Fruit fly (Drosophila melanogaster): Measurements from ENCODE around the gene CycT.

CycT gene

DNA sequence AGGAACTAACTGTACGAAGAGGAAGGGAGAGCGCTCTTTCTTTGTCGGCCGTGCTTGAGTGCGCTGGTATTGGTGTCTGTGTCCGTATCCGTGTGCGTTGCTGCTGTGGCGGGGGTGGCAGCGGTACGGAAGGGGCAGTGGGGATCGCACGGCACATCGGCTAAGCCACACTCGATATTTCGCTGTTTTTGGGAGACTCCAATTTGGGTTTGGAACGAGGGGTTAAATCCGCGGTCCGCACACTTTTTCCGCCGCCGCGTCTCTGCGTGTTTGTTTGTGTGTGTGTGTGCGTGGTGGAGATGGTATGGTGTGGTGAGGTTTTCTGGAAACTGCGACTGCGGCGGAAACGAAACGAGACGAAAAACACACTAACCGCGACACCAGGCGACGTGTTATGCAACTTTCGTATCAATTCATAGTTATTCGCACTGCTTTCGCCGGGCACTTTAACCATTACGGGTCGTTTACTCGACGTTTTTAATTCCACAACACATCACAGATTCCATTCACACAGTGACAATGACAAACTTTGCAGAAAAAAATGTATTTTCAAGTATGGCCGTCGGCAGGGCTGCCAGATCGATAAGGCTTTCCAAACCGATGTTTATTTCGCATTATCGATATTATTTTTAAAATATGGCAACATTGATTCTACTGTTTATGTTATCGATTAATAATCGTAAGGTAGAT is at the start of gene CycT (continued):
- TF ChIP-seq CG6689 (GFP tag; IDR thresholded peaks at IDR 0.05) (no peak), exex (tag; optimal IDR thresholded peaks at IDR 0.05) (peak; percentile 30), jigr1 (GFP tag; IDR thresholded peaks at IDR 0.05) (no peak), pho (GFP tag; optimal IDR thresholded peaks at IDR 0.05) (no peak), HHEX (GFP tag; optimal IDR thresholded peaks at IDR 0.05) (peak; percentile 66), CG12659 (GFP tag; optimal IDR thresholded peaks at IDR 0.05) (peak; percentile 94), Ets97D (GFP tag; optimal IDR thresholded peaks at IDR 0.05) (peak; percentile 97), Deaf1 (tag; optimal IDR thresholded peaks at IDR 0.05) (no peak), onecut (GFP tag; IDR thresholded peaks at IDR 0.05) (no peak), bowl (GFP tag; IDR thresholded peaks at IDR 0.05) (no peak), maf-S (GFP tag; optimal IDR thresholded peaks at IDR 0.05) (no peak), fd102C (GFP tag; optimal IDR thresholded peaks at IDR 0.05) (no peak), Optix (GFP tag; IDR thresholded peaks at IDR 0.05) (no peak), E2f1 (GFP tag; IDR thresholded peaks at IDR 0.05) (no peak), CG15011 (GFP tag; optimal IDR thresholded peaks at IDR 0.05) (no peak), CG14965 (GFP tag; optimal IDR thresholded peaks at IDR 0.05; ENCODE audit: borderline replicate concordance) (no peak), CG17385 (GFP tag; optimal IDR thresholded peaks at IDR 0.05) (peak; percentile 52), CG15479 (GFP tag; optimal IDR thresholded peaks at IDR 0.05) (peak; percentile 60), h (optimal IDR thresholded peaks at IDR 0.05) (no peak), chinmo (GFP tag; IDR thresholded peaks at IDR 0.05; ENCODE audit: partially characterized antibody) (peak; percentile 70; the same call in 1 of the 4 replicates), Fer2 (tag; optimal IDR thresholded peaks at IDR 0.05) (peak; percentile 8), tio (GFP tag; optimal IDR thresholded peaks at IDR 0.05) (no peak), CG30403 (GFP tag; optimal IDR thresholded peaks at IDR 0.05) (peak; percentile 10), Antp (GFP tag; optimal IDR thresholded peaks at IDR 0.05) (no peak), CG1602 (GFP tag; optimal IDR thresholded peaks at IDR 0.05) (no peak), grau (tag; optimal IDR thresholded peaks at IDR 0.05) (peak; percentile 41), Bdp1 (GFP tag; optimal IDR thresholded peaks at IDR 0.05) (no peak), twi (tag; optimal IDR thresholded peaks at IDR 0.05) (no peak), Rfx (GFP tag; IDR thresholded peaks at IDR 0.05) (peak; percentile 45), CG15514 (GFP tag; optimal IDR thresholded peaks at IDR 0.05) (peak; percentile 65), salm (tag; optimal IDR thresholded peaks at IDR 0.05) (peak; percentile 1), CHES-1-like (GFP tag; optimal IDR thresholded peaks at IDR 0.05) (no peak), Hr3 (GFP tag; optimal IDR thresholded peaks at IDR 0.05) (no peak), BEAF-32 (GFP tag; optimal IDR thresholded peaks at IDR 0.05) (peak; percentile 92), oc (tag; optimal IDR thresholded peaks at IDR 0.05) (no peak), cato (GFP tag; optimal IDR thresholded peaks at IDR 0.05; ENCODE audit: borderline replicate concordance) (no peak), GATAe (GFP tag; conservative IDR thresholded peaks at IDR 0.05) (no peak), Meics (GFP tag; optimal IDR thresholded peaks at IDR 0.05) (peak; percentile 63), TFAM (GFP tag; optimal IDR thresholded peaks at IDR 0.05) (no peak), CG10321 (GFP tag; IDR thresholded peaks at IDR 0.05) (no peak), CG11695 (GFP tag; IDR thresholded peaks at IDR 0.05) (peak; percentile 60; the same call in 2 of the 3 replicates), kah (GFP tag; optimal IDR thresholded peaks at IDR 0.05) (no peak), CG8944 (GFP tag; optimal IDR thresholded peaks at IDR 0.05) (no peak), gsb-n (tag; optimal IDR thresholded peaks at IDR 0.05) (peak; percentile 18), aop (GFP tag; IDR thresholded peaks at IDR 0.05) (no peak), CG31224 (GFP tag; IDR thresholded peaks at IDR 0.05) (peak; percentile 25; the same call in 1 of the 2 replicates), CG6272 (GFP tag; IDR thresholded peaks at IDR 0.05) (no peak), CG17328 (GFP tag; IDR thresholded peaks at IDR 0.05) (0 out of 2 replicates have a peak, but pooled peaks have one; percentile 39), Xrp1 (GFP tag; IDR thresholded peaks at IDR 0.05) (0 out of 2 replicates have a peak, but pooled peaks have one; percentile 9), unc-4 (GFP tag; IDR thresholded peaks at IDR 0.05; ENCODE audit: partially characterized antibody) (peak; percentile 88)
